Worm (Caenorhabditis elegans) whole organism, midembryonic: ENCODE measurements around the gene F47B7.3.

ENCODE experiments used
- T22C8.4 ChIP-seq: fragments of 200-800 bp; sonication (Bioruptor generic); IDR thresholded peaks from 2 replicates; pipeline ENCODE4 v1.3.6; 2022; ENCODE audit warnings: missing genetic modification characterization, missing compliant biosample characterization
- cog-1 ChIP-seq: sonication (generic microtip); optimal IDR thresholded peaks from 2 replicates; lab custom pipeline; 2016; ENCODE audit warnings: missing genetic modification characterization, missing compliant biosample characterization
- flt-1 ChIP-seq: fragments of 200-800 bp; sonication (Bioruptor generic); IDR thresholded peaks from 2 replicates; pipeline ENCODE4 v1.3.6; 2022; ENCODE audit warnings: missing genetic modification characterization, missing compliant biosample characterization
- klf-2 ChIP-seq: fragments of 200-800 bp; sonication (Bioruptor generic); conservative IDR thresholded peaks from 2 replicates; pipeline ENCODE4 v1.3.6; 2022; ENCODE audit warnings: missing genetic modification reagents, missing genetic modification characterization, missing compliant biosample characterization
- med-1 ChIP-seq: sonication (generic microtip); optimal IDR thresholded peaks from 2 replicates; lab custom pipeline; 2017; ENCODE audit warnings: missing genetic modification characterization, mild to moderate bottlenecking, missing compliant biosample characterization, antibody characterized with exemption, missing genetic modification reagents; ENCODE audit not compliant: insufficient read depth
- ref-1 ChIP-seq: fragments of 200-800 bp; sonication (Bioruptor generic); conservative IDR thresholded peaks from 2 replicates; pipeline ENCODE4 v1.3.6; 2022; ENCODE audit warnings: missing genetic modification reagents, missing genetic modification characterization, missing compliant biosample characterization
- tab-1 ChIP-seq: fragments of 200-800 bp; sonication (Bioruptor generic); IDR thresholded peaks from 2 replicates; pipeline ENCODE4 v1.3.6; 2022; ENCODE audit warnings: missing genetic modification characterization, missing compliant biosample characterization
- ztf-23 ChIP-seq: fragments of 200-800 bp; sonication (Bioruptor generic); IDR thresholded peaks from 2 replicates; pipeline ENCODE4 v1.3.6; 2022; ENCODE audit warnings: missing genetic modification reagents, missing genetic modification characterization, missing compliant biosample characterization
- ztf-29 ChIP-seq: fragments of 200-800 bp; sonication (Bioruptor generic); IDR thresholded peaks from 2 replicates; pipeline ENCODE4 v1.3.6; 2022; ENCODE audit warnings: missing genetic modification reagents, missing genetic modification characterization, missing compliant biosample characterization

Gene F47B7.3

DNA sequence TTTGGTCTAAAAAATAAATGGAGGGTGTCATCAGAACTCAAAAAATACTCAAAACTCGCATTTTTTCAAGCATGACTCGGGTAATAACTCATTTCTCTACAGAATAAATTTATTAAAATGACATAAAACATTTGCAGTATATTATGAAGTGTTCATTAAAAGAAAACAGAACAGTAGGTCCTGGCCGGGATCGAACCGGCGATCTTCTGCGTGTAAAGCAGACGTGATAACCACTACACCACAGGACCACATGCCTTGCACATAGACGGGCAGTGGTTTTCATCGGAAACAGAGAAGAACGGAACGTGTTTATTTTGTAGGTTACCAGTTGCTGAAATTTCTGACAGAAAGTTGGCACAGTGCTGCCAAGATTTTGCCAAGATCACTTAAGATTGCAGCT lies 29.2 kb upstream of the F47B7.3 start:
- TF ChIP-seq med-1 (GFP tag; lab: Kevin White, UChicago) (no peak), cog-1 (tag; lab: Kevin White, UChicago) (no peak), tab-1 (GFP tag; lab: Robert Waterston, UW) (no peak)

DNA sequence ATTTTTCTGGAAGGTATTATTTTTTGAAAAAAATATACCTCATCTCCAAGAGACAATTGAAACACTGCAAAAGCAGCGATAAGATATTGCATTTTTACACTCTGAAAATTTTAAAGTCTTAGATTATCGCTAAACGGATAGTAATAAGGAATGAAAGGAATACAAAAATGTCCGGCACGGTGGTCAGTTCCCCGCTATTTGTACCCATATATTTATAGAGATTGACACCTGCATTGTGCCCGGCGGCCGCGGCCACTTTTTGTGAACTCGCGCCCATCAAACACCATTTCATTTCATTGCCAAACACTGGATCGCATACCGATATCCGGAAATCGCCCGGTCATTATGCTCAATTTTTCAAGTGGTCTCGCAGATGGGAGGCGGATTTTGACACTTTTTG lies 28.5 kb upstream of the F47B7.3 start, which contains the start of gene idpp-5:
Gene idpp-5 (minus strand): TSS at position 101 of the 400 bp plus-strand sequence.
- TF ChIP-seq T22C8.4 (no peak), ztf-23 (GFP tag; lab: Robert Waterston, UW) (no peak), med-1 (GFP tag; lab: Kevin White, UChicago) (no peak), ztf-29 (GFP tag; lab: Robert Waterston, UW) (no peak), cog-1 (tag; lab: Kevin White, UChicago) (no peak), ref-1 (GFP tag; lab: Robert Waterston, UW) (no peak), klf-2 (GFP tag; lab: Robert Waterston, UW) (no peak), flt-1 (GFP tag; lab: Robert Waterston, UW) (no peak), tab-1 (GFP tag; lab: Robert Waterston, UW) (no peak)

DNA sequence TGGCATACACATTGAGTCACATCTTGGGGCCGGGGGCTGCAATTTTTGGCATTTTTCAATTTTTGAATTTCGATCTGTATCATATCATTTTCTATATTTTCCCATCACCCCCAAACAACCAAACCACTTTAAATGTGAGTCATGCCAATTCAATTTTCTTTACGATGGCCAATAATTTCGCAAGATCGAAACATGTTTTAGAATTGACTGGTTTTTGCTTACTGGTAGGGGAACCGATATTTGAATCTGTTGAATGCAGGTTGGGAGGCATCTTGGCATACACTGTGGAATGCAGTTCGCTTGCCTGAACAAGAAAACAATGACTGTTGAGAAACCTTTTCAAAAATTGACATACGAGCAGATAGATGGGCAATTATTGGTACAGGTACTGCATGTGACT lies 26.9 kb upstream of the F47B7.3 start:
- TF ChIP-seq cog-1 (tag; lab: Kevin White, UChicago) (no peak), ref-1 (GFP tag; lab: Robert Waterston, UW) (no peak), T22C8.4 (no peak), klf-2 (GFP tag; lab: Robert Waterston, UW) (no peak), ztf-29 (GFP tag; lab: Robert Waterston, UW) (no peak), tab-1 (GFP tag; lab: Robert Waterston, UW) (no peak), med-1 (GFP tag; lab: Kevin White, UChicago) (no peak), ztf-23 (GFP tag; lab: Robert Waterston, UW) (no peak), flt-1 (GFP tag; lab: Robert Waterston, UW) (no peak)

DNA sequence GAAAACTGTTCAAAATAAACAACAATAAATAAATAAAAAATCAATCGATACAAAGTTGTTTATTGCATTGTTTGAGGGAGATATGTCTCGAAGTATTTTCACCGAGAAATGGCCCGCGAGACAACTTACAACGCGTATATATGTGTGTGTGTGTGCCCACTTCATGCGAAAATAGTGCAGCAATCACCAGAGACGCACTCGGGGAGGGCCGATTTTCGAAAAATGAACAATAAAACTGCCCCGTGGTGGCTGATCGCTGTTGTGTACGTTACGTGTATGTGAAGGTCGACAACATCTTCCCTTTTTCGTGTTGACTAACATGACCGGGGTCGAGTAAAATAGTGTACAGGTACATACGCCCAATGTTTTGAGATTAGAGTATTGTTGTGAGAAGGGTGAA lies 24.3 kb upstream of the F47B7.3 start:
- no peak for TF ChIP-seq klf-2 (GFP tag; lab: Robert Waterston, UW)
- 0 out of 2 replicates have a peak, but pooled peaks have one; percentile 6 for TF ChIP-seq tab-1 (GFP tag; lab: Robert Waterston, UW)
- no peak for TF ChIP-seq flt-1 (GFP tag; lab: Robert Waterston, UW)
- TF ChIP-seq ztf-23 (GFP tag; lab: Robert Waterston, UW): no peak
- TF ChIP-seq cog-1 (tag; lab: Kevin White, UChicago): no peak
- TF ChIP-seq T22C8.4: no peak
- TF ChIP-seq ztf-29 (GFP tag; lab: Robert Waterston, UW): no peak

DNA sequence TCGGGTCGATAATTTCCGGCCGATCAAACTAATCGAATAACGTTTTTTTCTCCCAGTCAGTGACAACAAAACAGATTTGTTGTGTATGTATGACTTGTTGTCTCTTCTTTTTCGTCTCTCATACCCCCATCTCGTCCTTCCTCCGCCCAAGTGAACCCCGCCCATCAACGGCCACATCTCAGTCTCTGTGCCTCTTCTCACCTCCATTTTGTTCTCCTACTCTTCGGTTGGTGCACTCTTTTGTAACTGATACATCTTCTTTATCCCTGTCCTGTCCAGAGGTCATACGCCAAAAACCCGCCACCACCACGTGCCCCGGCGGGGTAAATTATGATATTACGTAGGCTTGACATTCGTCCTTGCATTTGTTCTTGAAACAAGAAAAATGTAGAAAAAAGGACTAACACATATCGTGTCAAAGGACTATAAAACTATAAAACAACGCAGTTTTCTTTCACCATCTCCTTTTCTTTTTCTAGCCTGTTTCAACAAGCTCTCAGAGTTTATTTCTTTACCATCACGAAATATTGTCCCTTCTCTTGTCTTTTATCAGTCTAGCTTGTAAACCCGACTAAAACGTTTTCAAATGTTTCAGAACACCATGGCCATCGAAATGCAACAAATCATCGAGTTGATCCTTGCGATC lies 23.4 kb upstream of the F47B7.3 start, which contains the start of gene pmpl-1:
Gene pmpl-1 (plus strand): TSS at position 596 of the 646 bp plus-strand sequence.
- no peak for TF ChIP-seq med-1 (GFP tag; lab: Kevin White, UChicago)
- TF ChIP-seq flt-1 (GFP tag; lab: Robert Waterston, UW): no peak
- TF ChIP-seq klf-2 (GFP tag; lab: Robert Waterston, UW): no peak
- no peak for TF ChIP-seq tab-1 (GFP tag; lab: Robert Waterston, UW)
- TF ChIP-seq ref-1 (GFP tag; lab: Robert Waterston, UW): no peak
- no peak for TF ChIP-seq cog-1 (tag; lab: Kevin White, UChicago)
- TF ChIP-seq ztf-29 (GFP tag; lab: Robert Waterston, UW): no peak

DNA sequence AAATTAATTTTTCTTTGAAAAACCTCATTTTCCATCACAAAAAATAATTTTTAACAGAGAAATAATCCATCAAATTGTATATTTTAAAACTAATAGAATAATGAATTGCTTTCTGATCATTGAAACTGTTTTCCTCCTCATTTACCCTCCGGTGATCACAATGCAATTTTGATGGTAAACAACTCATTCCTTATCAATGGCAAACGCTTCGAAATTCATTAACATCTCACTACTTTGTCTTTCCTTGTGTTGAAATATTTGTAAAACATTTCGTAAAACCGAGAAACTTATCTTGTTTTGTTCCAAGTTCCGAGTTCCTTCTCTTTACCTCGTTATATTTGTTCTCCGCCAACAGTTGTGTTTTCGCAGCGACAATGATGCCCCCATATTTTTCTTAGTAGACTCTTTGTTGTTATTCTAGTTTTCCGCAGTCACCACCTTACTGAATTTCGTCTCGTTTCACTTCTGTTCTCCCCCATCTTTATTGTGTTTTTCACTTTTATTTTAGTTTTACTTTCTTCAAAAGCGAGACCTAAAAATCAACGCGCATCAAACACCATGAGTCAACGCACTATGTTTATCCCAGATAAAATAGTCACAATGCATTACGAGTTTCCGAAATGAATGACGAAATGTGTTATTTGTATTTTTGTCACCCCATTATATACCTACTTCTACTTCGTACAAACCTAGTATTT lies 21.1 kb upstream of the F47B7.3 start:
- TF ChIP-seq ztf-29 (GFP tag; lab: Robert Waterston, UW) (no peak), flt-1 (GFP tag; lab: Robert Waterston, UW) (no peak), tab-1 (GFP tag; lab: Robert Waterston, UW) (no peak), klf-2 (GFP tag; lab: Robert Waterston, UW) (no peak), ztf-23 (GFP tag; lab: Robert Waterston, UW) (no peak), cog-1 (tag; lab: Kevin White, UChicago) (no peak), T22C8.4 (no peak), ref-1 (GFP tag; lab: Robert Waterston, UW) (no peak), med-1 (GFP tag; lab: Kevin White, UChicago) (no peak)

DNA sequence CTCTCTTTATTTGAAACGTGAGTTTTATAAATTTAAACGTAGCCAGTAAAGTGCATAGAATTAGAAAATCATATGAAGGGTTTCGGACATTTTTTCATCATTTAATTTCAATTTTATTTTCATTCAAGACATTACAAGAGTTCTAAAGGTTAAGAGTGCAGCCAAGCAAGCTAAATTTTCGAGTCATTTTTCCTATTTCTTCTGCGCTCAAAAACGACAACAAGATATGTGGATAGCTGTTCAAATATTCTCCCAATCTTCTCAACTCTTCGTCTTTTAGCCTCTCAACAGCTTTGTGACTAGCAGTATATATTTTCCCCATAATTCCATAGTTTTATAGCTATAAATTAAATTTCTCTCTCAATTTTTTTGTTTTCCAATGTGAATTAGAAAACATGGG lies 19.5 kb upstream of the F47B7.3 start:
- no peak for TF ChIP-seq ztf-29 (GFP tag; lab: Robert Waterston, UW)
- no peak for TF ChIP-seq ztf-23 (GFP tag; lab: Robert Waterston, UW)
- no peak for TF ChIP-seq cog-1 (tag; lab: Kevin White, UChicago)

DNA sequence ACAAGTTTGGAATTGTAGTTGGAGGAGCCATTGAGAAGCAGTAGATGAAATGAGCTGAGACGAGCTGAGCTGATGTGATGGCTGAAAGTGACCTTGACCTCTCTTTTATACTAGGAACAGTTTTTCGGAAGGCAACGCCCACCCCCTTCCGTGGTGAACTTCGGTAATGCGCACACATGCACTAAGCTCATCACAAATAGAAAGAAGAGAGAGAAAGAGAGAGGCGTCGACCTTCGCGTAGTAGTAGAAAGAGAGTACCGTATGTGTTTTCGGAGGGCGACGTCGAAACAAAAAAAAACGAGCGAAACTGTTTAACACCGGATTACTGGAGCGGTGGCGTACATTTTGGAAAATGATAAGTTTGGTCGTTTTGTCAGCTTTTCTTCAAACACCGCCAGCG lies 16.8 kb upstream of the F47B7.3 start, which contains the start of gene marg-1:
Gene marg-1 (minus strand): TSS at position 101 of the 400 bp plus-strand sequence.
- no peak for TF ChIP-seq ztf-23 (GFP tag; lab: Robert Waterston, UW)
- no peak for TF ChIP-seq klf-2 (GFP tag; lab: Robert Waterston, UW)
- no peak for TF ChIP-seq tab-1 (GFP tag; lab: Robert Waterston, UW)
- no peak for TF ChIP-seq med-1 (GFP tag; lab: Kevin White, UChicago)
- TF ChIP-seq flt-1 (GFP tag; lab: Robert Waterston, UW): no peak
- TF ChIP-seq ztf-29 (GFP tag; lab: Robert Waterston, UW): no peak
- TF ChIP-seq cog-1 (tag; lab: Kevin White, UChicago): no peak
- TF ChIP-seq ref-1 (GFP tag; lab: Robert Waterston, UW): no peak
- no peak for TF ChIP-seq T22C8.4

DNA sequence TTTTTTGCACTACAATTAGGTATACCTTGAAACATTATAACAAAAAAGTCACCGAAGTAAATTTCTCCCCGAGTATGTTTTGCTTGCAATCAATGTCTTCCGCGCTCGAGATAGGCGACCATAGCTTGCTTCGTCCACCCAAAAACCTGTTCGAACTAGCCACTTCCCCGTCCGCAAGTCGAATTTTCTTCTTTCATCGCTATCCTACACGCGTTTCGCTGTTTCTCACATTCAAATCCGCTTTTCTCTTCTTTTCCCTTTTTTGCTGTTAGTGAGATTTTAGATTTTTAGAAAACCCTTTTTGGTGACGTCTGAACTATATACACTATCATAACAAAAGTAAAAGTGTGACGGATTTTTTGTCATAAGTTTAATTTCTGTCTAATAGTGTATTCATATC lies 9.0 kb upstream of the F47B7.3 start:
- TF ChIP-seq ztf-29 (GFP tag; lab: Robert Waterston, UW) (no peak), ztf-23 (GFP tag; lab: Robert Waterston, UW) (no peak), tab-1 (GFP tag; lab: Robert Waterston, UW) (no peak), flt-1 (GFP tag; lab: Robert Waterston, UW) (no peak), cog-1 (tag; lab: Kevin White, UChicago) (no peak), T22C8.4 (no peak), klf-2 (GFP tag; lab: Robert Waterston, UW) (no peak), ref-1 (GFP tag; lab: Robert Waterston, UW) (no peak), med-1 (GFP tag; lab: Kevin White, UChicago) (no peak)
